Fruit fly (Drosophila melanogaster): Measurements from ENCODE around the gene CanA-14F.
A peak's percentile ranks its signal among the peaks of the same experiment; 100 is the strongest.

The CanA-14F gene

DNA sequence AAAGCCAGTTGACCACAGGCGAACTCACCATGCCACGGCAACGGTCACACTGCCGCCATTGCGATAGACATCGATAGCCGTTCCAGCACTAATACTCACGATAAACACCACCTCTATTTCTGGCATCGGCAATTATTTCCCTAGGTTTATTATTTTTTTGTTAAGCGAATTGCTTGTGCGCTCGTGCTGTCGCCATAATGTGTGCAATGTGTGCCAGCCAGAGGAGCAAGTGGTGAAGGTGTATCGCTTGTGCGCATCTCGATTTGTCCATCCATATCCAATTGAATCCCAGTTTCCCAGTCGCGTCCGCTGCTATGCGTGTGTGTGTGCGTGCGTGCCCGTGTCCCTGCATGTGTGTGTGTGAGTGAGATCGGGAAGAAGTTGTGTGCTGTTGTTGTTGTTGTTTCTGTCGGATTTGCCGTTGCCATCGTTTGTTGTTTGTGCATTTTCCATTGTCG, 23.7 kb upstream of the CanA-14F start, which contains the start of gene mbt (continued):
- TF ChIP-seq amos (GFP tag; IDR thresholded peaks at IDR 0.05; ENCODE audit: partially characterized antibody) (peak; percentile 96), sd (tag; optimal IDR thresholded peaks at IDR 0.05) (no peak), sisA (GFP tag; IDR thresholded peaks at IDR 0.05) (no peak), tx (GFP tag; optimal IDR thresholded peaks at IDR 0.05) (no peak), Asciz (GFP tag; optimal IDR thresholded peaks at IDR 0.05) (no peak), D19A (tag; optimal IDR thresholded peaks at IDR 0.05) (peak; percentile 1), CG30020 (tag; optimal IDR thresholded peaks at IDR 0.05) (peak; percentile 43), org-1 (GFP tag; optimal IDR thresholded peaks at IDR 0.05) (no peak), CG6272 (GFP tag; IDR thresholded peaks at IDR 0.05) (no peak), chif (GFP tag; optimal IDR thresholded peaks at IDR 0.05) (no peak), slp2 (GFP tag; optimal IDR thresholded peaks at IDR 0.05) (peak; percentile 31), GATAe (GFP tag; conservative IDR thresholded peaks at IDR 0.05) (no peak), CG10321 (GFP tag; IDR thresholded peaks at IDR 0.05) (no peak), Hand (GFP tag; optimal IDR thresholded peaks at IDR 0.05) (no peak), sens (GFP tag) (no peak), CG8765 (GFP tag; IDR thresholded peaks at IDR 0.05) (no peak), CG13287 (GFP tag; IDR thresholded peaks at IDR 0.05; ENCODE audit: partially characterized antibody) (peak; percentile 92), MESR4 (GFP tag; optimal IDR thresholded peaks at IDR 0.05) (peak; percentile 94), CG8281 (tag; optimal IDR thresholded peaks at IDR 0.05) (no peak), pan (optimal IDR thresholded peaks at IDR 0.05) (no peak), pan (GFP tag; optimal IDR thresholded peaks at IDR 0.05 in 1 of 2, IDR thresholded peaks at IDR 0.05 in 1 of 2) (no peak), CG14965 (GFP tag; optimal IDR thresholded peaks at IDR 0.05; ENCODE audit: borderline replicate concordance) (no peak), CG17802 (tag; optimal IDR thresholded peaks at IDR 0.05) (no peak), CG11696 (GFP tag; IDR thresholded peaks at IDR 0.05) (no peak), CG6791 (GFP tag; IDR thresholded peaks at IDR 0.05; ENCODE audit: partially characterized antibody) (peak; percentile 93), CG34422 (GFP tag; IDR thresholded peaks at IDR 0.05) (no peak), eve (GFP tag; optimal IDR thresholded peaks at IDR 0.05) (no peak), Bteb2 (GFP tag; optimal IDR thresholded peaks at IDR 0.05) (no peak), CG7271 (tag; optimal IDR thresholded peaks at IDR 0.05) (peak; percentile 8), sna (GFP tag; IDR thresholded peaks at IDR 0.05; ENCODE audit: partially characterized antibody) (peak; percentile 74), scrt (GFP tag; optimal IDR thresholded peaks at IDR 0.05) (no peak), so (GFP tag; IDR thresholded peaks at IDR 0.05) (no peak), Med (GFP tag) (peak; percentile 89), HLH54F (GFP tag; optimal IDR thresholded peaks at IDR 0.05) (no peak), pum (GFP tag; optimal IDR thresholded peaks at IDR 0.05) (no peak), CG4328 (GFP tag; optimal IDR thresholded peaks at IDR 0.05) (no peak), gcm2 (GFP tag; optimal IDR thresholded peaks at IDR 0.05) (peak; percentile 14), sens-2 (GFP tag; IDR thresholded peaks at IDR 0.05) (no peak), D19B (GFP tag; optimal IDR thresholded peaks at IDR 0.05) (no peak), ranshi (GFP tag; IDR thresholded peaks at IDR 0.05) (no peak), CG17829 (tag; optimal IDR thresholded peaks at IDR 0.05) (peak; percentile 21), ems (GFP tag; optimal IDR thresholded peaks at IDR 0.05) (no peak), H15 (GFP tag; IDR thresholded peaks at IDR 0.05) (no peak), CG7839 (tag; optimal IDR thresholded peaks at IDR 0.05) (no peak), E2f1 (GFP tag; IDR thresholded peaks at IDR 0.05) (no peak), CG16863 (GFP tag; optimal IDR thresholded peaks at IDR 0.05) (peak; percentile 8), Usf (GFP tag; optimal IDR thresholded peaks at IDR 0.05) (no peak), chm (GFP tag; IDR thresholded peaks at IDR 0.05) (no peak), yki (optimal IDR thresholded peaks at IDR 0.05) (no peak), CG13775 (GFP tag; optimal IDR thresholded peaks at IDR 0.05) (no peak), ase (GFP tag; IDR thresholded peaks at IDR 0.05) (no peak), vnd (GFP tag; IDR thresholded peaks at IDR 0.05; ENCODE audit: partially characterized antibody) (peak; percentile 82), CG31224 (GFP tag; IDR thresholded peaks at IDR 0.05) (no peak)
